Fruit fly (Drosophila melanogaster): Measurements from ENCODE around the gene Marf.

Gene Marf

dm6 chrX:6330369-6330949 lies 35.3 kb upstream of the Marf start, which contains the start of gene CG42240 (continued):
- TF ChIP-seq CG2120 (GFP tag; optimal IDR thresholded peaks at IDR 0.05) = peak; percentile 88
- TF ChIP-seq ato (GFP tag; IDR thresholded peaks at IDR 0.05; ENCODE audit: partially characterized antibody) = no peak
- TF ChIP-seq HmgZ (tag; optimal IDR thresholded peaks at IDR 0.05) = peak; percentile 85
- peak; percentile 57 for TF ChIP-seq B-H2 (GFP tag; optimal IDR thresholded peaks at IDR 0.05)
- peak; percentile 81 for TF ChIP-seq CG10462 (GFP tag; optimal IDR thresholded peaks at IDR 0.05)
- TF ChIP-seq ara (GFP tag; IDR thresholded peaks at IDR 0.05) = peak; percentile 54; the same call in 1 of the 2 replicates
- peak in 1 of 2 experiments; percentile 48 for TF ChIP-seq crp (GFP tag; optimal IDR thresholded peaks at IDR 0.05)
- TF ChIP-seq CG5180 (GFP tag; optimal IDR thresholded peaks at IDR 0.05) = peak; percentile 82
- peak; percentile 46; the same call in 1 of the 2 replicates for TF ChIP-seq Lim3 (GFP tag; IDR thresholded peaks at IDR 0.05)
- peak; percentile 94 for TF ChIP-seq CG10979 (tag; optimal IDR thresholded peaks at IDR 0.05)
- TF ChIP-seq ind (GFP tag; optimal IDR thresholded peaks at IDR 0.05) = peak; percentile 89
- TF ChIP-seq CG14710 (tag; optimal IDR thresholded peaks at IDR 0.05) = peak; percentile 92
- TF ChIP-seq CG10543 (GFP tag; optimal IDR thresholded peaks at IDR 0.05) = peak; percentile 79
- peak; percentile 49 for TF ChIP-seq CG7987 (GFP tag; optimal IDR thresholded peaks at IDR 0.05)
- 0 out of 2 replicates have a peak, but pooled peaks have one; percentile 40 for TF ChIP-seq rib (GFP tag; IDR thresholded peaks at IDR 0.05)
- peak; percentile 67 for TF ChIP-seq pnt (GFP tag; optimal IDR thresholded peaks at IDR 0.05)
- peak; percentile 48 for TF ChIP-seq shn (GFP tag; optimal IDR thresholded peaks at IDR 0.05)
- peak; percentile 95 for TF ChIP-seq gem (tag; optimal IDR thresholded peaks at IDR 0.05)
- TF ChIP-seq odd (GFP tag; optimal IDR thresholded peaks at IDR 0.05) = peak; percentile 92
- peak; percentile 81 for TF ChIP-seq Abd-B (GFP tag; optimal IDR thresholded peaks at IDR 0.05)
- TF ChIP-seq CG18011 (GFP tag; optimal IDR thresholded peaks at IDR 0.05) = peak; percentile 74
- peak; percentile 59; the same call in 1 of the 2 replicates for TF ChIP-seq E2f2 (GFP tag; IDR thresholded peaks at IDR 0.05)
- peak; percentile 3; the same call in 1 of the 2 replicates for TF ChIP-seq ap (GFP tag; IDR thresholded peaks at IDR 0.05)
- TF ChIP-seq dpn (GFP tag; optimal IDR thresholded peaks at IDR 0.05) = peak; percentile 75 to 89
- peak; percentile 69 for TF ChIP-seq CG8359 (GFP tag; optimal IDR thresholded peaks at IDR 0.05; ENCODE audit: borderline replicate concordance)
- peak; percentile 63; the same call in 1 of the 2 replicates for TF ChIP-seq CG32532 (GFP tag; IDR thresholded peaks at IDR 0.05)
- TF ChIP-seq ssp (GFP tag; IDR thresholded peaks at IDR 0.05) = peak; percentile 63
- no peak for TF ChIP-seq CG8478 (optimal IDR thresholded peaks at IDR 0.05)
- TF ChIP-seq bsh (GFP tag; optimal IDR thresholded peaks at IDR 0.05) = peak; percentile 87 to 91
- TF ChIP-seq CG9797 (GFP tag; optimal IDR thresholded peaks at IDR 0.05) = peak; percentile 24
- TF ChIP-seq CG18619 (GFP tag; optimal IDR thresholded peaks at IDR 0.05) = peak; percentile 93
- peak; percentile 80 for TF ChIP-seq slp2 (GFP tag; optimal IDR thresholded peaks at IDR 0.05)
- no peak for TF ChIP-seq cad (GFP tag; optimal IDR thresholded peaks at IDR 0.05)
- TF ChIP-seq H15 (GFP tag; IDR thresholded peaks at IDR 0.05) = peak; percentile 71; the same call in 2 of the 3 replicates
- no peak for TF ChIP-seq pan (optimal IDR thresholded peaks at IDR 0.05)
- peak in 1 of 2 experiments; percentile 73 for TF ChIP-seq pan (GFP tag; optimal IDR thresholded peaks at IDR 0.05 in 1 of 2, IDR thresholded peaks at IDR 0.05 in 1 of 2)
- TF ChIP-seq Rfx (GFP tag; IDR thresholded peaks at IDR 0.05) = peak; percentile 78
- no peak for TF ChIP-seq HLH4C (GFP tag; IDR thresholded peaks at IDR 0.05; ENCODE audit: partially characterized antibody)
- peak; percentile 87 for TF ChIP-seq Nf-YC (tag; optimal IDR thresholded peaks at IDR 0.05)
- peak; percentile 88 for TF ChIP-seq CG1233 (GFP tag; optimal IDR thresholded peaks at IDR 0.05)
- no peak for TF ChIP-seq vnd (GFP tag; IDR thresholded peaks at IDR 0.05; ENCODE audit: partially characterized antibody)
- TF ChIP-seq CG7963 (GFP tag; IDR thresholded peaks at IDR 0.05; ENCODE audit: partially characterized antibody) = no peak
- 0 out of 2 replicates have a peak, but pooled peaks have one; percentile 61 for TF ChIP-seq gsb (GFP tag; IDR thresholded peaks at IDR 0.05)
- TF ChIP-seq CG7372 (GFP tag; IDR thresholded peaks at IDR 0.05) = peak; percentile 81
- peak; percentile 55 for TF ChIP-seq exex (tag; optimal IDR thresholded peaks at IDR 0.05)
- peak; percentile 92 for TF ChIP-seq Asciz (GFP tag; optimal IDR thresholded peaks at IDR 0.05)
- peak; percentile 46 for TF ChIP-seq fd102C (GFP tag; optimal IDR thresholded peaks at IDR 0.05)
- no peak for TF ChIP-seq Sin3A (optimal IDR thresholded peaks at IDR 0.05)
- no peak for TF ChIP-seq crol (GFP tag; IDR thresholded peaks at IDR 0.05)

Measured in whole organism, embryonic.